Worm (Caenorhabditis elegans): ENCODE measurements around the gene cest-8.

ce11 chrX:12179817-12180384 is 39.6 kb upstream of the cest-8 start:
- TF ChIP-seq ztf-11 (tag; optimal IDR thresholded peaks at IDR 0.05): no peak
- TF ChIP-seq F13H6.1 (tag; optimal IDR thresholded peaks at IDR 0.05): no peak
- TF ChIP-seq nhr-237 (tag; optimal IDR thresholded peaks at IDR 0.05): no peak
- no peak for TF ChIP-seq nhr-77 (tag; optimal IDR thresholded peaks at IDR 0.05)
- no peak for TF ChIP-seq ztf-1 (GFP tag; conservative IDR thresholded peaks at IDR 0.05)
- TF ChIP-seq unc-39 (tag; optimal IDR thresholded peaks at IDR 0.05): no peak
- TF ChIP-seq snpc-4 (tag; optimal IDR thresholded peaks at IDR 0.05): no peak
- no peak for TF ChIP-seq ceh-16 (tag; optimal IDR thresholded peaks at IDR 0.05)
- no peak for TF ChIP-seq blmp-1 (tag; optimal IDR thresholded peaks at IDR 0.05; ENCODE audit: insufficient read depth)
- TF ChIP-seq ama-1 (optimal IDR thresholded peaks at IDR 0.05): no peak
- TF ChIP-seq elt-3 (tag; optimal IDR thresholded peaks at IDR 0.05): no peak

Measured in whole organism, L2 larva.